Worm (Caenorhabditis elegans) whole organism, L2 larva: Measurements from ENCODE around the gene lgmn-1.

Source experiments
- C34F6.9 ChIP-seq: fragments of 150-350 bp; optimal IDR thresholded peaks from 2 replicates; lab custom pipeline; 2014; ENCODE audit warnings: missing biosample characterization, missing genetic modification characterization
- F13H6.1 ChIP-seq: sonication (generic microtip); optimal IDR thresholded peaks from 2 replicates; lab custom pipeline; 2016; ENCODE audit warnings: missing genetic modification characterization, missing compliant biosample characterization
- R02D3.7 ChIP-seq: fragments of 150-350 bp; optimal IDR thresholded peaks from 2 replicates; lab custom pipeline; 2014; ENCODE audit warnings: missing biosample characterization, missing genetic modification characterization
- Y55F3AM.14 ChIP-seq: fragments of 200-800 bp; sonication (Bioruptor generic); optimal IDR thresholded peaks from 2 replicates; lab custom pipeline; 2018; ENCODE audit warnings: mild to moderate bottlenecking, missing genetic modification characterization, missing compliant biosample characterization
- ZK546.5 ChIP-seq: sonication (generic microtip); optimal IDR thresholded peaks from 2 replicates; lab custom pipeline; 2017; ENCODE audit warnings: missing biosample characterization, missing genetic modification characterization
- alr-1 ChIP-seq: fragments of 150-350 bp; optimal IDR thresholded peaks from 2 replicates; lab custom pipeline; 2014; ENCODE audit warnings: missing biosample characterization, missing genetic modification characterization
- aly-2 ChIP-seq: fragments of 150-350 bp; optimal IDR thresholded peaks from 2 replicates; lab custom pipeline; 2014; ENCODE audit warnings: missing biosample characterization, missing genetic modification characterization
- blmp-1 ChIP-seq: sonication (generic microtip); optimal IDR thresholded peaks from 2 replicates; lab custom pipeline; 2017; ENCODE audit warnings: missing genetic modification characterization, mild to moderate bottlenecking, missing compliant biosample characterization, antibody characterized with exemption, moderate library complexity; ENCODE audit not compliant: insufficient read depth
- ceh-16 ChIP-seq: fragments of 150-350 bp; optimal IDR thresholded peaks from 2 replicates; lab custom pipeline; 2014; ENCODE audit warnings: missing biosample characterization, missing genetic modification characterization
- ceh-82 ChIP-seq: fragments of 150-350 bp; optimal IDR thresholded peaks from 2 replicates; lab custom pipeline; 2014; ENCODE audit warnings: missing biosample characterization, missing genetic modification characterization
- crh-2 ChIP-seq: sonication (generic microtip); optimal IDR thresholded peaks from 2 replicates; lab custom pipeline; 2017; ENCODE audit warnings: missing biosample characterization, missing genetic modification characterization
- dmd-4 ChIP-seq: sonication (generic microtip); optimal IDR thresholded peaks from 2 replicates; lab custom pipeline; 2017; ENCODE audit warnings: missing biosample characterization, missing genetic modification characterization
- egl-27 ChIP-seq: sonication (generic microtip); optimal IDR thresholded peaks from 3 replicates; lab custom pipeline; 2017; ENCODE audit warnings: missing biosample characterization, missing genetic modification reagents, missing genetic modification characterization
- elt-1 ChIP-seq: fragments of 150-350 bp; optimal IDR thresholded peaks from 2 replicates; lab custom pipeline; 2014; ENCODE audit warnings: missing biosample characterization, missing genetic modification characterization
- elt-3 ChIP-seq: sonication (generic microtip); optimal IDR thresholded peaks from 2 replicates; lab custom pipeline; 2017; ENCODE audit warnings: missing biosample characterization, missing genetic modification characterization
- fos-1 ChIP-seq: fragments of 150-350 bp; optimal IDR thresholded peaks from 2 replicates; lab custom pipeline; 2014; ENCODE audit warnings: missing biosample characterization, missing genetic modification characterization
- gmeb-1 ChIP-seq: fragments of 150-350 bp; optimal IDR thresholded peaks from 2 replicates; lab custom pipeline; 2014; ENCODE audit warnings: missing biosample characterization, missing genetic modification characterization
- lin-11 ChIP-seq: fragments of 150-350 bp; sonication (generic microtip); optimal IDR thresholded peaks from 2 replicates; lab custom pipeline; 2014; ENCODE audit warnings: missing biosample characterization, missing genetic modification characterization, inconsistent platforms, mixed read lengths
- lin-13 ChIP-seq: fragments of 150-350 bp; optimal IDR thresholded peaks from 2 replicates; lab custom pipeline; 2014; ENCODE audit warnings: missing biosample characterization, missing genetic modification reagents, missing genetic modification characterization
- lin-39 ChIP-seq: fragments of 150-350 bp; optimal IDR thresholded peaks from 2 replicates; lab custom pipeline; 2014; ENCODE audit warnings: missing biosample characterization, missing genetic modification reagents, missing genetic modification characterization
- lsy-2 ChIP-seq, 2 experiments: fragments of 150-350 bp in 1 of 2; sonication (generic microtip) in 1 of 2; optimal IDR thresholded peaks; 2 replicates each; lab custom pipeline; 2014 to 2017; ENCODE audit warnings: missing biosample characterization in 2 of 2, missing genetic modification characterization in 2 of 2
- mbf-1 ChIP-seq: sonication (generic microtip); optimal IDR thresholded peaks from 2 replicates; lab custom pipeline; 2017; ENCODE audit warnings: missing biosample characterization, missing genetic modification characterization
- mdl-1 ChIP-seq, 2 experiments: fragments of 150-350 bp in 1 of 2; sonication (generic microtip) in 1 of 2; optimal IDR thresholded peaks; 2 replicates each; lab custom pipeline; 2017; ENCODE audit warnings: missing biosample characterization in 2 of 2, missing genetic modification characterization in 2 of 2
- nhr-10 ChIP-seq: sonication (generic microtip); optimal IDR thresholded peaks from 2 replicates; lab custom pipeline; 2017; ENCODE audit warnings: missing biosample characterization, missing genetic modification characterization
- nhr-11 ChIP-seq: fragments of 150-350 bp; optimal IDR thresholded peaks from 2 replicates; lab custom pipeline; 2014; ENCODE audit warnings: missing biosample characterization, missing genetic modification characterization
- nhr-12 ChIP-seq: fragments of 150-350 bp; optimal IDR thresholded peaks from 2 replicates; lab custom pipeline; 2014; ENCODE audit warnings: missing biosample characterization, missing genetic modification characterization
- nhr-129 ChIP-seq: fragments of 150-350 bp; optimal IDR thresholded peaks from 2 replicates; lab custom pipeline; 2014; ENCODE audit warnings: missing biosample characterization, missing genetic modification characterization
- nhr-21 ChIP-seq: fragments of 150-350 bp; optimal IDR thresholded peaks from 2 replicates; lab custom pipeline; 2014; ENCODE audit warnings: missing biosample characterization, missing genetic modification characterization
- nhr-23 ChIP-seq: fragments of 150-350 bp; optimal IDR thresholded peaks from 2 replicates; lab custom pipeline; 2014; ENCODE audit warnings: missing biosample characterization, missing genetic modification reagents, missing genetic modification characterization
- nhr-237 ChIP-seq: fragments of 150-350 bp; optimal IDR thresholded peaks from 2 replicates; lab custom pipeline; 2014; ENCODE audit warnings: missing biosample characterization, missing genetic modification characterization
- nhr-6 ChIP-seq: fragments of 150-350 bp; optimal IDR thresholded peaks from 2 replicates; lab custom pipeline; 2014; ENCODE audit warnings: missing biosample characterization, missing genetic modification characterization
- nhr-77 ChIP-seq: fragments of 150-350 bp; optimal IDR thresholded peaks from 2 replicates; lab custom pipeline; 2014; ENCODE audit warnings: missing biosample characterization, missing genetic modification characterization
- peb-1 ChIP-seq: fragments of 150-350 bp; optimal IDR thresholded peaks from 2 replicates; lab custom pipeline; 2014; ENCODE audit warnings: missing biosample characterization, missing genetic modification characterization
- sem-4 ChIP-seq: fragments of 150-350 bp; optimal IDR thresholded peaks from 2 replicates; lab custom pipeline; 2014; ENCODE audit warnings: missing biosample characterization, missing genetic modification reagents, missing genetic modification characterization
- skn-1 ChIP-seq: sonication (generic microtip); optimal IDR thresholded peaks from 2 replicates; lab custom pipeline; 2017; ENCODE audit warnings: missing biosample characterization, missing genetic modification characterization
- sma-3 ChIP-seq: sonication (generic microtip); optimal IDR thresholded peaks from 2 replicates; lab custom pipeline; 2016; ENCODE audit warnings: missing genetic modification reagents, missing genetic modification characterization, missing compliant biosample characterization
- sma-9 ChIP-seq, 2 experiments: fragments of 150-350 bp in 1 of 2; sonication (generic microtip) in 1 of 2; optimal IDR thresholded peaks; 2 replicates each; lab custom pipeline; 2014 to 2016; ENCODE audit warnings: missing genetic modification characterization in 2 of 2, mild to moderate bottlenecking in 1 of 2, missing biosample characterization in 1 of 2, missing compliant biosample characterization in 1 of 2, missing genetic modification reagents in 1 of 2, moderate library complexity in 1 of 2
- snpc-4 ChIP-seq: fragments of 150-350 bp; optimal IDR thresholded peaks from 2 replicates; lab custom pipeline; 2014; ENCODE audit warnings: missing biosample characterization, missing genetic modification characterization
- unc-39 ChIP-seq: fragments of 150-350 bp; optimal IDR thresholded peaks from 2 replicates; lab custom pipeline; 2014; ENCODE audit warnings: missing biosample characterization, missing genetic modification characterization
- unc-55 ChIP-seq: fragments of 150-350 bp; sonication (generic microtip); optimal IDR thresholded peaks from 3 replicates; lab custom pipeline; 2014; ENCODE audit warnings: missing biosample characterization, missing genetic modification reagents, missing genetic modification characterization
- unc-62 ChIP-seq: fragments of 150-350 bp; optimal IDR thresholded peaks from 2 replicates; lab custom pipeline; 2014; ENCODE audit warnings: missing biosample characterization, missing genetic modification reagents, missing genetic modification characterization
- zag-1 ChIP-seq: fragments of 150-350 bp; optimal IDR thresholded peaks from 2 replicates; lab custom pipeline; 2014; ENCODE audit warnings: missing biosample characterization, missing genetic modification characterization
- ztf-1 ChIP-seq: fragments of 200-800 bp; sonication (Bioruptor generic); conservative IDR thresholded peaks from 2 replicates; pipeline ENCODE4 v1.3.6; 2022; ENCODE audit warnings: missing genetic modification characterization, missing compliant biosample characterization

Gene lgmn-1

DNA sequence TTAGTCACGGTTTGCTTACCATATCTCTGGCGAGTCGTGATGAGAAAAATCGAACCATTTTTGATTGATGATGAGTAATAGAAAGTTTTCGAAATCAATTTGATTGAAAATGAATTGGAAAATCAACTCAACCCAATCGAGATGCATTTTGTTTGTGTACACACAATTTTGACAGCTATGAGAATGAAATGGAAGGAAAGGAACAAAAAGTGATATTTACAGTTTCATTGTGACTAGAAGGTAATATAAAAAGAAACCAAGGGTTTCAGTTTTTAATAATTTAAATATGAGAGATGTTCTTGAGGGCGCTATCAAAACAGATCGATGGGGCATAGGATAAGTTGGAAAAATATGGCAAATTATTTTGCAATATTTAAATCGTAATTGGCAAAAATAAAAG, 4.3 kb downstream of the lgmn-1 start, which contains the start of gene cal-1:
TSS of gene cal-1 (minus strand) at position 101 of the 400 bp plus-strand sequence.
- TF ChIP-seq nhr-12 (tag; lab: Kevin White, UChicago), result no peak
- no peak for TF ChIP-seq alr-1 (tag; lab: Kevin White, UChicago)
- TF ChIP-seq nhr-21 (tag; lab: Kevin White, UChicago), result no peak
- TF ChIP-seq, all 48 proteins: peak for 0

DNA sequence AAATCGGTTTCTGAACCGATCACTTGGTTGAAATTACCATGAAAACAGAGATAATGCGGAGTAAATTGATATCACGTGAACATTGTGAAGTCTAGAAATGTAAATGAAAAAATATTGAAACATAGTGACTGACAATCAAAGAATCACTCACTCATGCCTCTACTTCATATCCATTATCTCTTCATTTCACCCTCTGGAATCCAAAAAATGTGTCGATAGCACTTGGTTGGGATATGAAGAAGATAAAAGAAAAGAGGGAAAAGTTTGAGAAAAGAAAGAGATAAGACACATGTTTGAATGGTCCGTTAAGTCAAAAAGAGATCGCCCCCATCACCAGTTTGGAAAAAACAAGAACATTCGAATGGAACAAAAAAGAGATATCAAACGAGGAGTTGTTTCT, 4.9 kb downstream of the lgmn-1 start:
- TF ChIP-seq zag-1 (tag; lab: Kevin White, UChicago) (no peak), F13H6.1 (peak; percentile 60), Y55F3AM.14 (no peak), ZK546.5 (tag; lab: Kevin White, UChicago) (no peak), ceh-82 (tag; lab: Kevin White, UChicago) (no peak), elt-3 (tag; lab: Kevin White, UChicago) (no peak), sem-4 (tag; lab: Kevin White, UChicago) (no peak), nhr-129 (tag; lab: Kevin White, UChicago) (peak; percentile 56), snpc-4 (no peak), alr-1 (tag; lab: Kevin White, UChicago) (no peak), lin-11 (tag; lab: Kevin White, UChicago) (no peak), fos-1 (tag; lab: Kevin White, UChicago) (no peak), nhr-11 (tag; lab: Kevin White, UChicago) (no peak), peb-1 (tag; lab: Kevin White, UChicago) (no peak), elt-1 (tag; lab: Kevin White, UChicago) (no peak), ceh-16 (tag; lab: Kevin White, UChicago) (no peak), skn-1 (tag; lab: Kevin White, UChicago) (no peak), nhr-10 (tag; lab: Kevin White, UChicago) (no peak), unc-55 (no peak), ztf-1 (no peak), nhr-6 (tag; lab: Kevin White, UChicago) (no peak), nhr-23 (no peak), C34F6.9 (peak; percentile 44), nhr-12 (tag; lab: Kevin White, UChicago) (no peak), nhr-237 (tag; lab: Kevin White, UChicago) (no peak), blmp-1 (tag; lab: Kevin White, UChicago) (no peak), lin-39 (tag; lab: Kevin White, UChicago) (no peak), sma-3 (no peak), unc-39 (tag; lab: Kevin White, UChicago) (no peak), lsy-2 (tag; optimal IDR thresholded peaks at IDR 0.05; lab: Kevin White, UChicago) (peak in 1 of 2 experiments; percentile 46), mdl-1 (tag; optimal IDR thresholded peaks at IDR 0.05; lab: Kevin White, UChicago) (no peak), nhr-21 (tag; lab: Kevin White, UChicago) (no peak), mbf-1 (tag; lab: Kevin White, UChicago) (no peak), aly-2 (tag; lab: Kevin White, UChicago) (no peak), lin-13 (GFP tag; lab: Kevin White, UChicago) (no peak), gmeb-1 (tag; lab: Kevin White, UChicago) (no peak), nhr-77 (no peak), crh-2 (tag; lab: Kevin White, UChicago) (no peak), egl-27 (tag; lab: Kevin White, UChicago) (no peak), R02D3.7 (tag; lab: Kevin White, UChicago) (no peak), unc-62 (GFP tag; lab: Kevin White, UChicago) (no peak), dmd-4 (tag; lab: Kevin White, UChicago) (no peak), sma-9 (GFP tag; optimal IDR thresholded peaks at IDR 0.05; lab: Kevin White, UChicago) (peak; percentile 31), sma-9 (tag; optimal IDR thresholded peaks at IDR 0.05; lab: Kevin White, UChicago) (no peak)
